Fruit fly (Drosophila melanogaster): Measurements from ENCODE around the gene CG11779.

Gene CG11779

dm6 chr3R:19164873-19165456 lies 5.3 kb upstream of the CG11779 start (continued):
- no peak for TF ChIP-seq CG11247 (GFP tag; IDR thresholded peaks at IDR 0.05)
- no peak for TF ChIP-seq gcm2 (GFP tag; optimal IDR thresholded peaks at IDR 0.05)
- TF ChIP-seq Sin3A (optimal IDR thresholded peaks at IDR 0.05) = no peak
- no peak for TF ChIP-seq nerfin-2 (GFP tag; IDR thresholded peaks at IDR 0.05; ENCODE audit: partially characterized antibody)
- no peak for TF ChIP-seq ac (GFP tag; optimal IDR thresholded peaks at IDR 0.05)
- TF ChIP-seq Lim3 (GFP tag; IDR thresholded peaks at IDR 0.05) = no peak
- TF ChIP-seq fd3F (GFP tag; optimal IDR thresholded peaks at IDR 0.05) = no peak
- peak; percentile 42 for TF ChIP-seq NfI (GFP tag; optimal IDR thresholded peaks at IDR 0.05)
- no peak for TF ChIP-seq emc (GFP tag; optimal IDR thresholded peaks at IDR 0.05)
- TF ChIP-seq tgo (GFP tag; IDR thresholded peaks at IDR 0.05) = no peak
- no peak for TF ChIP-seq ems (GFP tag; optimal IDR thresholded peaks at IDR 0.05)
- no peak for TF ChIP-seq HmgD (GFP tag; optimal IDR thresholded peaks at IDR 0.05)
- no peak for TF ChIP-seq CHES-1-like (GFP tag; optimal IDR thresholded peaks at IDR 0.05)
- TF ChIP-seq CG13424 (tag; optimal IDR thresholded peaks at IDR 0.05) = peak; percentile 57
- TF ChIP-seq CG12071 (GFP tag; optimal IDR thresholded peaks at IDR 0.05) = peak; percentile 20
- peak; percentile 2 for TF ChIP-seq Asciz (GFP tag; optimal IDR thresholded peaks at IDR 0.05)
- no peak for TF ChIP-seq corto (GFP tag; optimal IDR thresholded peaks at IDR 0.05)
- TF ChIP-seq Abd-B (GFP tag; optimal IDR thresholded peaks at IDR 0.05) = peak; percentile 31
- peak; percentile 27 for TF ChIP-seq CG1529 (GFP tag; optimal IDR thresholded peaks at IDR 0.05)
- no peak for TF ChIP-seq CrebB (tag; optimal IDR thresholded peaks at IDR 0.05)
- peak; percentile 38 for TF ChIP-seq HHEX (GFP tag; optimal IDR thresholded peaks at IDR 0.05)
- no peak for TF ChIP-seq CG15479 (GFP tag; optimal IDR thresholded peaks at IDR 0.05)
- peak; percentile 31 for TF ChIP-seq CG14710 (tag; optimal IDR thresholded peaks at IDR 0.05)
- TF ChIP-seq yki (optimal IDR thresholded peaks at IDR 0.05) = no peak
- TF ChIP-seq ind (GFP tag; optimal IDR thresholded peaks at IDR 0.05) = peak; percentile 26
- no peak for TF ChIP-seq Stat92E (GFP tag; optimal IDR thresholded peaks at IDR 0.05)
- peak; percentile 49 for TF ChIP-seq CG30403 (GFP tag; optimal IDR thresholded peaks at IDR 0.05)
- no peak for TF ChIP-seq toy (GFP tag; IDR thresholded peaks at IDR 0.05)
- TF ChIP-seq CG9215 (GFP tag; IDR thresholded peaks at IDR 0.05) = no peak
- peak; percentile 26; the same call in 1 of the 2 replicates for TF ChIP-seq H2.0 (GFP tag; IDR thresholded peaks at IDR 0.05)
- TF ChIP-seq exex (tag; optimal IDR thresholded peaks at IDR 0.05) = no peak
- TF ChIP-seq CG11456 (GFP tag; IDR thresholded peaks at IDR 0.05) = peak; percentile 53; the same call in 1 of the 3 replicates
- peak; percentile 24 for TF ChIP-seq CG15514 (GFP tag; optimal IDR thresholded peaks at IDR 0.05)
- peak; percentile 21; the same call in 1 of the 2 replicates for TF ChIP-seq onecut (GFP tag; IDR thresholded peaks at IDR 0.05)
- TF ChIP-seq fd96Cb (tag; optimal IDR thresholded peaks at IDR 0.05) = peak; percentile 35
- TF ChIP-seq Taf1 (GFP tag; IDR thresholded peaks at IDR 0.05) = no peak
- TF ChIP-seq zfh1 (GFP tag; IDR thresholded peaks at IDR 0.05) = no peak
- TF ChIP-seq CG2678 (tag; optimal IDR thresholded peaks at IDR 0.05) = peak; percentile 62
- no peak for TF ChIP-seq nom (GFP tag; optimal IDR thresholded peaks at IDR 0.05)
- no peak for TF ChIP-seq zfh2 (GFP tag; optimal IDR thresholded peaks at IDR 0.05)
- TF ChIP-seq BtbVII (GFP tag; optimal IDR thresholded peaks at IDR 0.05) = no peak
- no peak for TF ChIP-seq ash1 (GFP tag; optimal IDR thresholded peaks at IDR 0.05)
- TF ChIP-seq Dek (tag; optimal IDR thresholded peaks at IDR 0.05) = no peak
- TF ChIP-seq abd-A (tag; optimal IDR thresholded peaks at IDR 0.05) = no peak
- TF ChIP-seq dysf (GFP tag; IDR thresholded peaks at IDR 0.05) = peak; percentile 52; the same call in 2 of the 3 replicates
- peak; percentile 46 for TF ChIP-seq CG9727 (GFP tag; optimal IDR thresholded peaks at IDR 0.05)
- no peak for TF ChIP-seq CG6272 (GFP tag; IDR thresholded peaks at IDR 0.05)
- no peak for TF ChIP-seq CG10654 (GFP tag; optimal IDR thresholded peaks at IDR 0.05)
- TF ChIP-seq al (GFP tag; IDR thresholded peaks at IDR 0.05) = no peak
- no peak for TF ChIP-seq CG5180 (GFP tag; optimal IDR thresholded peaks at IDR 0.05)
- TF ChIP-seq YL-1 (GFP tag; optimal IDR thresholded peaks at IDR 0.05) = no peak

All from whole organism, embryonic.